Fruit fly (Drosophila melanogaster): ENCODE data around the gene Lon.

The Lon gene

DNA sequence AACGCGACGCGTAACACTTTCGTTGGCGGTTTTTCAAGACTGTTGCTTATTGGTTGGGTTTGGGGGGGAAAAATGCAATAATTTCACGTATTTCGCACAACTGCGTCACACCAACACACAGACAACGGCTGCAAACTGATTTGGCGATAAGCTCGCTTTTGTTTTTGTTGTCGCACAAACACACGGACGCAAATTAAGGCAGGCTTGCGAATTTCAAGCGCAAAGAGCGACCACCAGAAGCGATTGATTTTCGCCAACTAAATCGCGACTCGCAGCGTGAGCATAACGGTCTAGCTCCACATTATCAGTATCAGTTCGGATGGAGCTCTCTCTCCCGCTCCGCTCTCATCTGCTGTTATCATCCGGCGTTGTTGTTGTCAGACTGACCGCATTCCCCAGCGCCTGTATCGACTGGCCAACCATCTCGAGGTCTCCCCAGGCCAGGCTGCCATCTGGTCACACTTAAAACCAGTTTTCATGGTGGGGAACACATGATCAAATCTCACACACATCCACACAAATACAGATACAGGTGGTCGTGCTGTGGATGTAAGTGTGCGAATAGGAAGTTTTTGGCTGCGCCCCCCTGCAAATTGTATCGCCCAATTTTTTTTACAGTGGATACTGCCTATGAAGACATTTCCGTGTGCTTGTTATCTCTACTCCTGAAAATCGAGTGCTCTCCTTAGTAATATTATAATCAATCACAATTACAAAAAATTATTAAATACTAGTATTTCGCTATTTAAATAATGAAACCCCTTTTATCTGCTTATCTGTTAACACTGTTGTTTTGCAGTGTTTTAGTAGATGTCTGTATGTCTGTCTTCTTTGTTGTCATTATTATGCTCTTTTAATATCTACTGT is 21.0 kb upstream of the Lon start:
- no peak for TF ChIP-seq usp (GFP tag; optimal IDR thresholded peaks at IDR 0.05)
- TF ChIP-seq psq (optimal IDR thresholded peaks at IDR 0.05), result no peak
- TF ChIP-seq pan (optimal IDR thresholded peaks at IDR 0.05), result no peak
- TF ChIP-seq CG8478 (optimal IDR thresholded peaks at IDR 0.05), result no peak

DNA sequence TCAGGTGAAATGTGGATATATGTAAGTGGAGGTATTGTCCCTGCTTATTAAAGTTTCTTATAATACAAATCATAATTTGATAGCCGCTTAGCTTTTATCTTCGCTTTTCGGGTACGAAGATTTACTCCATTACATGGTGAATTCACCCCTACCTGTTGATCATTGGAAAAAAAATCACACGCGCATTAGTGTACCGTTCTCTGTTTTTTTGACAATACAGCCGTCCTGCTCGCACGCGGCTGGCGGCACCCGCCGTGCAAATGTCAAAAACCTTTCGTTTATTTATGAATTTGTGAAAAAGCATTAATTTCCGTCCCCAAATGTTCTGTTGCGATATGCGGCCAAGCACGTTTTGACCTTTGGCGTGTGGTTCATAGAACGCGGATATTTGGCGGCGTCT is 19.9 kb upstream of the Lon start:
- TF ChIP-seq pan (optimal IDR thresholded peaks at IDR 0.05) (no peak), EcR (GFP tag; optimal IDR thresholded peaks at IDR 0.05) (no peak), CG8478 (optimal IDR thresholded peaks at IDR 0.05) (no peak), usp (GFP tag; optimal IDR thresholded peaks at IDR 0.05) (no peak)

DNA sequence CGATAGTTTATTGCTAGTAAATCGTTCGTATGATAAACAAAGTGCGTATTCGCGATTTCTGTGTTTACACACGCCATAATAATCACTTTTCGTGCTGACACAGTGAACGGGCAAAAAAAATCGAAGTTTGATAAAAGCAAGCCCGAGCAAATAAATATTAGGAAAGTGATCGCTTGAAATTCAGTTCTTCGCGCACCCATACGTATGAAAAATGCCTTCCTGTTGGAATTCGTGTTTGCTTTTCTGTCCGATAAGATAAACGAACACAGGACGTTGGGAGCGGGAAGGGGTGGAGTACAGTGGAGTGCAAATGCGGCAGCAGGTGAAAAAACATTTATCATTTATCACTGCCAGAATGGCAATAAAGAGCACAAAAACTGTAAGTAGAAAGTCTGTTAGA is 18.7 kb upstream of the Lon start:
- TF ChIP-seq psq (optimal IDR thresholded peaks at IDR 0.05) (no peak), CG8478 (optimal IDR thresholded peaks at IDR 0.05) (no peak), EcR (GFP tag; optimal IDR thresholded peaks at IDR 0.05) (no peak), usp (GFP tag; optimal IDR thresholded peaks at IDR 0.05) (no peak), pan (optimal IDR thresholded peaks at IDR 0.05) (no peak), Dll (optimal IDR thresholded peaks at IDR 0.05) (no peak)

DNA sequence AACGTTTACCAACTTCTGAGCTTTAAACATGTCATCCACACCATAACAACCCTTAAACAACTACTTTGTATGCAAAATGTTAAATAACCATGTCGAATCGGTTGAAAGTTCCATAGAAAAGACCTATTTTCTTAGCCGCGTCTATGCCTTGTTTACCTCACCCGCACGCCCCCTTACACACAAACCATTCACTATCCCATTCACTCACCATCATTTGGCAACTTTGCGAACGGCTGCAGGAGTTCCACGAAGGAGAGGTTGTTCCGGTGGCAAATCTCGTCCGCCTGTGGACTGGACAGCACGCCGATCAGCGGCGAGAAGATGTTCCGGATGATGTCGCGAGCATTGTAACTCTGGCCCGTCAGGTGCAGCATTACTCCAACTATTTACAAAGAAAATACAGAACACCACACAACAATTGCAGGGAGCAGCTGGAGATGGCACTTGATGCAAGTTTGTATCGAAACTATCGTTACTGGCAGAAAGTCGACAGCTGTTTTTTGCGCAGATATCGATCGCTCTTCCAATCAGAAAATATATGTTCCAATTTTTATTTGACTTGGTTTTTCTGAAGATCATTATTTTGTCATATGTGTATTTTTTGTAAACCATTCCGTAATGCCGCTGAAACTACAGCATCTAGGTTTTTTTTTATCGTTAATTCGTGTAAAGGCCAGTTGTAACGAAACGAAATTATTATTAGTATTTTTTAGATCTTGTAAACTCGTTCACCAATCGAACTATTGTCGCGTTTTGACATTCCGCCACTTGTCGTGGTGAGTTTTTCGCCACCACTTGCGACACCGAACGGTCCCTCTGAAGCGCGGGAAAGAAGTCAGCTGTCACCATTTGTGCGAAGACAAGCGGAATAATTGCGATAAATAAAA is 6.3 kb upstream of the Lon start, which contains the start of gene asf1:
TSS of gene asf1 (plus strand) at position 823 of the 887 bp plus-strand sequence.
- TF ChIP-seq pan (optimal IDR thresholded peaks at IDR 0.05), result no peak
- TF ChIP-seq EcR (GFP tag; optimal IDR thresholded peaks at IDR 0.05), result no peak
- no peak for TF ChIP-seq usp (GFP tag; optimal IDR thresholded peaks at IDR 0.05)
- no peak for TF ChIP-seq Dll (optimal IDR thresholded peaks at IDR 0.05)
- no peak for TF ChIP-seq psq (optimal IDR thresholded peaks at IDR 0.05)
- no peak for TF ChIP-seq CG8478 (optimal IDR thresholded peaks at IDR 0.05)

DNA sequence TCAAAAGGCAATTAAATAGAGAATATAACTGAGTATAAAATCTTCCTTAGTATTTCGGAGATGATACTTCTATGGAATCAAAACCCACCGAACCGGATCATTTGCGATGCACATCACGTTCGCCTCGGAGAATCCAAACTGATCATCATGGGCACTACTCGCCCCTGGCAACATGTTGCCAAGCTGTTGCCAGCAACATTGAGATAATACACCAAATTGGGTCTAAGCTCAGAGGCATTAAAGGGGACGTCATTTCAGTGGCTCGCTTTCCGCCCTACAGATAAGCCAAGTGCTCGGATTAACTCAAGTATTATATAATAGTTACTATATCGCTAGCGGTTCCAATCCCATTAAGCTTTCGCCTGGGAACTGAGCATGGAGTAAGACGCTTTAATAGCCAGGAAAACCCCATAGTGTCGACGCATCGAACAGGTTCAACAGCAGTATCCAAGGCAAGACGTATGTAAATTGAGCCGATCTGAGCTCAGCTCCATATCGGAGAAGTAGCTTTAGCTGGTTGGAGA is 6.0 kb downstream of the Lon start, which contains the start of the genes lush and CG9372:
TSS of gene lush (minus strand) at position 117 of the 524 bp plus-strand sequence.
TSS of gene CG9372 (plus strand) at position 235 of the 524 bp plus-strand sequence.
- no peak for TF ChIP-seq usp (GFP tag; optimal IDR thresholded peaks at IDR 0.05)

DNA sequence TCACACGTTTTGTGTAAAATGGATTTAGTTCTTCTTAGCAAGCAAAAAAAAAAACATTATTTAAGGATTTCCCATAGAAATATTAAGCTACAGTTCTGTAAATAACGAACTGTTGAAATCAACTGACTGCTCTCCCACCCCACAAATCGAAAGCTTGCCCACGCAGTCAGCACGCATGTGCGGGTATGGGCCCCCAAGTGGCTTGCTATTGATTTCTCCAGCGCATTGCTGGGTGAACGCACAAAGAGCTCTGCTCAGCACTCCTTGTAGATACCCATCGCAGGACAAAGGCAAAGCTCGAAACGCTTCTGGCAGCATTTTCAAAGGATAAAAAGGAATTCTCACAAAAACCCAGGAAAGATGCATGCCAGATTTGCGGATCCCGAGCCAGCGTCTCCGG is 10.6 kb downstream of the Lon start, which contains the start of gene CG9368:
TSS of gene CG9368 (plus strand) at position 221 of the 400 bp plus-strand sequence.
- no peak for TF ChIP-seq pan (optimal IDR thresholded peaks at IDR 0.05)
- no peak for TF ChIP-seq psq (optimal IDR thresholded peaks at IDR 0.05)
- TF ChIP-seq Dll (optimal IDR thresholded peaks at IDR 0.05), result no peak
- no peak for TF ChIP-seq CG8478 (optimal IDR thresholded peaks at IDR 0.05)
- no peak for TF ChIP-seq usp (GFP tag; optimal IDR thresholded peaks at IDR 0.05)
- no peak for TF ChIP-seq EcR (GFP tag; optimal IDR thresholded peaks at IDR 0.05)

DNA sequence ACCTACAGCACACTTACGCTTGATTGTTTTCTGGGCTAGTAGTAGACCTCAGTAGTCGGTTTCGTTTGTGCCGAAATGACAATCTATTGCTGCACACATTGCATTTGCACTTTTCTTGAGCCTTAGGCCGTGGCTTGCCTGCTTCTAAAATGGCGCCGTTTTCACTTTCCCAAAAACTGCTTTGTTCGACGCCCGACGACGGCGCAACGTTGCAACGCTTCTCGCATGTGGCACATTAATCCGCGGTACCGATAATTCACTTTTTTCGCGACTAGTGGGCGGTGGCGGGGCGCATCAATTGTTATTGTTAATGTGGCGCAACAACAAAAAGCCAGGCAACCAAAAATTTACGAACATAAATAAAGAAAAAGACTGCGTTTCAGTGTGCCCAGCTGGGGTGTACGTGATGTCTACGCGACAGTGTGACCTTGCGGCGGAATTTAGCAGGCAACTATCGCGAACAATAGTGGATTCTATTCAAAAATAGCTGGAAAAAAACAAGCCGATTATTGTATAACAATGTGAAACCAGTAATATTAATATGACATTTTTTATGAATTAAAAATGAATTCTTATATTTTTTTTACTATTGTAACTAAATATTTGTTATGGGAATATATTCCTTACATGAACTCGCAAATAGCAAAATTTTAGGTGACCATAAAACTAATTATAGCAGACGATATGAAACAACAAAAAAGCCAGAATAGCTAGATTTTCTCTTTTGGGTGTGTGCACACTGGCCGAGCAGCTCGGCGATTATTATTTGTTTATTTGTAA is 13.4 kb downstream of the Lon start, which contains the start of the genes ash1 and Taf6:
TSS of gene ash1 (minus strand) at position 387 of the 780 bp plus-strand sequence.
TSS of gene Taf6 (plus strand) at position 720 of the 780 bp plus-strand sequence.
- TF ChIP-seq usp (GFP tag; optimal IDR thresholded peaks at IDR 0.05) (no peak), EcR (GFP tag; optimal IDR thresholded peaks at IDR 0.05) (no peak), CG8478 (optimal IDR thresholded peaks at IDR 0.05) (no peak), pan (optimal IDR thresholded peaks at IDR 0.05) (no peak), Dll (optimal IDR thresholded peaks at IDR 0.05) (no peak), psq (optimal IDR thresholded peaks at IDR 0.05) (no peak)

DNA sequence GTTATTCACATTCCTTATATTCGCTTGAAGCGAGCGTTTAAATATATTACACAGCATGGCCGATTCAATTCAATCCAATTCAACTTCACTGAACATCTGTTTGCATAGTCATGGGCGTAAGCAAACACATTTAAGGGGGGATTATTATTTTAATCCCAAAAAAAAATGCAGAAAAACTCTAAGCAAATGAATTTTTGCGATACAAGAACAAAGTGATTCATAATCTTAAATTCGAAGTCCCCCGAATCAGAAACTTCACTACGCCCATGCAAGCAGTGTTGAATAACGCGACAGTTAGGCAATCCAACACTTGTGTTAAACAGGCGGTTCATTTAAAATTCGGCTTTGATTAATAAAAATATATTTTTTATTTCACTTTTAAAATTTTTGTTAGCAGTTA is 21.6 kb downstream of the Lon start, which contains the start of gene CG14100:
TSS of gene CG14100 (minus strand) at position 103 of the 400 bp plus-strand sequence.
- TF ChIP-seq pan (optimal IDR thresholded peaks at IDR 0.05) (no peak), Dll (optimal IDR thresholded peaks at IDR 0.05) (no peak), usp (GFP tag; optimal IDR thresholded peaks at IDR 0.05) (no peak), psq (optimal IDR thresholded peaks at IDR 0.05) (no peak), CG8478 (optimal IDR thresholded peaks at IDR 0.05) (no peak), EcR (GFP tag; optimal IDR thresholded peaks at IDR 0.05) (no peak)

DNA sequence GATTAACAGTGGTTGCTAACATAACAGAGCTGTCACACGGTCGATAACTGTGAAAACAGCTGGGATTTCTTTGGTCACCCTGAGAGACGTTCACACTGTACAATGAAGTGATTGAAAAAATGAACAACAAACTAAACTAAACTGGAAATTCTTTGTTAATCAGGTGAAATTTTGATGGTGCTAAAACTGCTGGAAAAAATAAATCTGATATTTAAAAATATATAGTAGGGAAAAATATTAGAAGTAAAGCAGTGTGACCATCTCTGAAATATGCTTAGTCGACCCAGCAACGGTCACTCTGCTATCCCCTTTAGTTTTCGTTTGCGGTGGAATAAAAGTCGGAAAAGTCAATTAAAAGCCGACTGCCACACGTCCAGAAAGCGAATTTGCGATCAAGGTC is 26.0 kb downstream of the Lon start, which contains the start of the genes CG9231 and CG9330:
TSS of gene CG9231 (minus strand) at position 25 of the 400 bp plus-strand sequence.
TSS of gene CG9330 (plus strand) at position 275 of the 400 bp plus-strand sequence.
- TF ChIP-seq pan (optimal IDR thresholded peaks at IDR 0.05), result no peak
- TF ChIP-seq Dll (optimal IDR thresholded peaks at IDR 0.05), result no peak
- TF ChIP-seq usp (GFP tag; optimal IDR thresholded peaks at IDR 0.05), result no peak
- no peak for TF ChIP-seq EcR (GFP tag; optimal IDR thresholded peaks at IDR 0.05)
- TF ChIP-seq psq (optimal IDR thresholded peaks at IDR 0.05), result no peak
- no peak for TF ChIP-seq CG8478 (optimal IDR thresholded peaks at IDR 0.05)

DNA sequence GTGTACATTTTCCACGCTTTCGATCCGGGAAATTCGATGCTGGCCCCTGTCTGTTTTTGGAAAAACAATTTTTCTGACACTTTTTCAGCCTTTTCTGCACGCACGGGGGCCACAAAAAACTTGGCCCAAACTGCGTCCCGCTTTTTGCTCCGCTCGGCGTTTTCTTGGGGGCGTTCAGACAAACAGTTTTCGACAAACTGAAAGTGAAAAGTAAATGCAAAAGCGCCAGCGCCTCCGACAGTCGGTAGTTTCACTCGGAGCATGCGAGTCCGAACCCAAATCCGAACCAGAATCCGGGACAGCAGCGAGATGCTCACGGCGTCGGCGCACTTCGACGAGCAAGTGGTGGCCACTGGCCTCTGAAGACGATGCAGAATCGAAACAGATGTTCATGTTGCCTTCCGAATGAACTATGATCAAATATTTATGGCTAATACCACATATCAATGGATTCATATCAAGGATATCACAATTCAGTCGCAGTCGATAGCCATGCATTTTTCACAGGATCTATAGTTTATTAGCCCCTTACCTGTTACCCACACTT is 27.6 kb downstream of the Lon start, which contains the start of gene Shal:
TSS of gene Shal (minus strand) at position 200 of the 547 bp plus-strand sequence.
- no peak for TF ChIP-seq Dll (optimal IDR thresholded peaks at IDR 0.05)
- TF ChIP-seq pan (optimal IDR thresholded peaks at IDR 0.05), result no peak
- TF ChIP-seq CG8478 (optimal IDR thresholded peaks at IDR 0.05), result no peak
- no peak for TF ChIP-seq usp (GFP tag; optimal IDR thresholded peaks at IDR 0.05)
- TF ChIP-seq psq (optimal IDR thresholded peaks at IDR 0.05), result no peak
- TF ChIP-seq EcR (GFP tag; optimal IDR thresholded peaks at IDR 0.05), result no peak

Measured in whole organism.